Fruit fly (Drosophila melanogaster): ENCODE measurements around the gene CG43056.
A peak's percentile ranks its signal among the peaks of the same experiment; 100 is the strongest.

The CG43056 gene

dm6 chr2L:4440881-4441737 is 3.5 kb downstream of the CG43056 start, which contains the start of gene CG15431:
Gene CG15431 (minus strand): TSS chr2L:4441282.
- TF ChIP-seq GATAd (GFP tag; optimal IDR thresholded peaks at IDR 0.05) (no peak), Hr78 (GFP tag; optimal IDR thresholded peaks at IDR 0.05) (no peak), Rel (GFP tag; optimal IDR thresholded peaks at IDR 0.05) (no peak), Rel (tag; optimal IDR thresholded peaks at IDR 0.05) (no peak), Hr83 (GFP tag; optimal IDR thresholded peaks at IDR 0.05; ENCODE audit: poor library complexity, severe bottlenecking) (no peak), sage (GFP tag; optimal IDR thresholded peaks at IDR 0.05) (no peak), CG32264 (GFP tag; optimal IDR thresholded peaks at IDR 0.05) (no peak), Vsx2 (GFP tag; optimal IDR thresholded peaks at IDR 0.05; ENCODE audit: partially characterized antibody) (no peak), Mio (GFP tag; optimal IDR thresholded peaks at IDR 0.05) (no peak), woc (GFP tag; optimal IDR thresholded peaks at IDR 0.05) (no peak), jim (GFP tag; optimal IDR thresholded peaks at IDR 0.05) (no peak), Abd-B (GFP tag; optimal IDR thresholded peaks at IDR 0.05) (no peak), ey (GFP tag; optimal IDR thresholded peaks at IDR 0.05) (no peak), CrebA (GFP tag; optimal IDR thresholded peaks at IDR 0.05; ENCODE audit: borderline replicate concordance) (no peak), h (GFP tag; optimal IDR thresholded peaks at IDR 0.05) (no peak), lola (GFP tag; optimal IDR thresholded peaks at IDR 0.05) (no peak), HLH106 (tag; optimal IDR thresholded peaks at IDR 0.05) (no peak)

DNA sequence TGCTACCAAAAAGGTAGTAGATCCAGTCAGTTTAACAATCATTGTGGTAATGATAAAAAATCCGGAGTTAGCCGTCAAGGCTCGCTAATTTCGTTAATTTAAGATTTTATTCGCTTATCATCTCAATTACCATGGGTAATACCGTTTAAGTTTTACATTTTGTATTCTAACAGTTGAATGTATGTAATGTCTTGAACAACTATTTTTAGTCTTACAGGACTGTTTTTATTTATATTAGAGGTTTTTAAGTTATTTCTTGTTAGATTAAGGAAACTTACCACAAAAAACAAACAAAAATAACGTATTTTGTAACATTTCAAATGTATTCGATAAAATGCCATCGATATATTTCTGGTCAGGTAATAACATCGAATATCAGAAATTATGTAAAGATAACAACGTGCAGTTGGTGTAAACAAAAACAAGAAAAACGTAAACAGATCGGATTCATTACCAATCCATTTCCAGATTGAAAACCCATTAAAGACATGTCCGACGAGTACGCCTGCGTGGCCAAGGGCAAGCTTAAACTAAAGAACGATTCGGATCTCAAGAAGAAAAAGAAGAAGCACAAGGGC is 4.5 kb downstream of the CG43056 start, which contains the start of the genes Sfp24F and CG15432:
Sfp24F (minus strand) TSS at position 51 of the 578 bp plus-strand sequence.
CG15432 (plus strand) TSS at position 311 of the 578 bp plus-strand sequence.
- TF ChIP-seq usp (GFP tag; optimal IDR thresholded peaks at IDR 0.05) = no peak
- no peak for TF ChIP-seq Dif (GFP tag; optimal IDR thresholded peaks at IDR 0.05; ENCODE audit: partially characterized antibody)

DNA sequence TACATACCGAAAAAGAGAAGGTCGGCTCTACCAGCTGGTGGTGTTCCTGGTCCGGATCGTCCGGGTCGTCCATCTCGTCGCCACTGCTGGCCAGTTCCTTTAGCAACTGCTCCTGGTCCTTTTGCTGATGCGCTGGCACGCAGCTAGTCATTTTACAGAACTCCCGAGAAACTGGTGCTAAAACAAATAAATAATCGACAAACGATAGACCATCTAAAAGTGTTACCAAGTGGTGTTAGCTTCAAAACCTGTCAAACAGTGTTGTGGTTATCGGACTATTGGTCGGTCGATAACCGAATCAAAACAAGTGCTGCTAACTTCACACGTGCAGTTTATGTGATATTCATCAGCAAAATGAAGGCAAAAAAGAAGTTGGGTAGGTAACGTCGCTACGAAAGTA is 6.9 kb downstream of the CG43056 start, which contains the start of the genes morgue and Elp3:
morgue (minus strand) TSS at position 224 of the 400 bp plus-strand sequence.
Elp3 (plus strand) TSS at position 276 of the 400 bp plus-strand sequence.
- no peak for TF ChIP-seq Rel (GFP tag; optimal IDR thresholded peaks at IDR 0.05)
- TF ChIP-seq Rel (tag; optimal IDR thresholded peaks at IDR 0.05) = no peak
- TF ChIP-seq Myc (optimal IDR thresholded peaks at IDR 0.05) = peak; percentile 34
- no peak for TF ChIP-seq tai (GFP tag; optimal IDR thresholded peaks at IDR 0.05)

dm6 chr2L:4448582-4449016 is 11.0 kb downstream of the CG43056 start, which contains the start of gene MFS18:
Gene MFS18 (minus strand): TSS chr2L:4448635.
- TF ChIP-seq br (GFP tag; optimal IDR thresholded peaks at IDR 0.05) = peak; percentile 87
- TF ChIP-seq pan (optimal IDR thresholded peaks at IDR 0.05) = no peak
- no peak for TF ChIP-seq dl (GFP tag; optimal IDR thresholded peaks at IDR 0.05; ENCODE audit: insufficient read depth in 1 of 2, partially characterized antibody in 2 of 2)
- peak; percentile 89 for TF ChIP-seq dsf (GFP tag; optimal IDR thresholded peaks at IDR 0.05; ENCODE audit: borderline replicate concordance)
- TF ChIP-seq fru (GFP tag; optimal IDR thresholded peaks at IDR 0.05) = peak; percentile 92
- no peak for TF ChIP-seq Mio (GFP tag; optimal IDR thresholded peaks at IDR 0.05)
- peak; percentile 96 for TF ChIP-seq h (GFP tag; optimal IDR thresholded peaks at IDR 0.05)
- TF ChIP-seq Jra (GFP tag; optimal IDR thresholded peaks at IDR 0.05) = no peak
- peak; percentile 87 for TF ChIP-seq woc (GFP tag; optimal IDR thresholded peaks at IDR 0.05)
- TF ChIP-seq Dfd (GFP tag; optimal IDR thresholded peaks at IDR 0.05) = no peak
- no peak for TF ChIP-seq CrebA (GFP tag; optimal IDR thresholded peaks at IDR 0.05; ENCODE audit: borderline replicate concordance)
- no peak for TF ChIP-seq Hr78 (GFP tag; optimal IDR thresholded peaks at IDR 0.05)
- TF ChIP-seq CG32264 (GFP tag; optimal IDR thresholded peaks at IDR 0.05) = peak; percentile 79
- peak; percentile 77 for TF ChIP-seq Myc (optimal IDR thresholded peaks at IDR 0.05)
- TF ChIP-seq Hnf4 (GFP tag; optimal IDR thresholded peaks at IDR 0.05) = no peak
- peak; percentile 56 to 96 for TF ChIP-seq foxo (GFP tag; optimal IDR thresholded peaks at IDR 0.05)
- peak; percentile 87 for TF ChIP-seq ey (GFP tag; optimal IDR thresholded peaks at IDR 0.05)
- no peak for TF ChIP-seq N (GFP tag; optimal IDR thresholded peaks at IDR 0.05)
- no peak for TF ChIP-seq Vsx2 (GFP tag; optimal IDR thresholded peaks at IDR 0.05; ENCODE audit: partially characterized antibody)
- TF ChIP-seq usp (GFP tag; optimal IDR thresholded peaks at IDR 0.05) = no peak
- TF ChIP-seq sage (GFP tag; optimal IDR thresholded peaks at IDR 0.05) = peak; percentile 95
- TF ChIP-seq psq (GFP tag; optimal IDR thresholded peaks at IDR 0.05) = peak; percentile 95
- TF ChIP-seq sv (GFP tag; optimal IDR thresholded peaks at IDR 0.05) = peak; percentile 97
- TF ChIP-seq jim (GFP tag; optimal IDR thresholded peaks at IDR 0.05) = no peak
- peak; percentile 94 for TF ChIP-seq Sp1 (GFP tag; optimal IDR thresholded peaks at IDR 0.05)
- TF ChIP-seq Dif (GFP tag; optimal IDR thresholded peaks at IDR 0.05; ENCODE audit: partially characterized antibody) = no peak
- peak; percentile 97 for TF ChIP-seq OdsH (GFP tag; optimal IDR thresholded peaks at IDR 0.05)
- peak; percentile 50 for TF ChIP-seq Hr83 (GFP tag; optimal IDR thresholded peaks at IDR 0.05; ENCODE audit: poor library complexity, severe bottlenecking)
- peak; percentile 97 for TF ChIP-seq HLH106 (tag; optimal IDR thresholded peaks at IDR 0.05)
- peak; percentile 97 for TF ChIP-seq dmrt93B (GFP tag; optimal IDR thresholded peaks at IDR 0.05)
- peak; percentile 77 for TF ChIP-seq GATAd (GFP tag; optimal IDR thresholded peaks at IDR 0.05)
- TF ChIP-seq rgr (GFP tag; optimal IDR thresholded peaks at IDR 0.05) = peak; percentile 96
- no peak for TF ChIP-seq Abd-B (GFP tag; optimal IDR thresholded peaks at IDR 0.05)
- TF ChIP-seq Rel (GFP tag; optimal IDR thresholded peaks at IDR 0.05) = peak; percentile 39
- peak; percentile 60 for TF ChIP-seq Rel (tag; optimal IDR thresholded peaks at IDR 0.05)
- no peak for TF ChIP-seq tai (GFP tag; optimal IDR thresholded peaks at IDR 0.05)
- peak; percentile 87 for TF ChIP-seq CG9705 (GFP tag; optimal IDR thresholded peaks at IDR 0.05)

Measured in whole organism, wandering third instar larva.